Fruit fly (Drosophila melanogaster) whole organism, embryonic: ENCODE results near the gene dpr4.

Experiments
- Atf-2 ChIP-seq: fragments of 200-800 bp; sonication (Bioruptor generic); optimal IDR thresholded peaks from 2 replicates; lab custom pipeline; 2016; ENCODE audit warnings: missing biosample characterization, missing genetic modification characterization
- Awh ChIP-seq: fragments of 200-800 bp; sonication (Bioruptor generic); IDR thresholded peaks from 2 replicates; pipeline ENCODE4, ENCODE4 v1.3.6; 2022; ENCODE audit warnings: missing biosample characterization, missing genetic modification characterization
- CG10431 ChIP-seq: fragments of 200-800 bp; sonication (Bioruptor generic); optimal IDR thresholded peaks from 3 replicates; lab custom pipeline; 2018; ENCODE audit warnings: missing biosample characterization, mild to moderate bottlenecking, missing genetic modification characterization
- CG11247 ChIP-seq: fragments of 200-800 bp; sonication (Bioruptor generic); IDR thresholded peaks from 2 replicates; pipeline ENCODE4 v1.3.6; 2022; ENCODE audit warnings: missing biosample characterization, missing genetic modification characterization
- CG12236 ChIP-seq: fragments of 200-800 bp; sonication (Bioruptor generic); optimal IDR thresholded peaks from 2 replicates; lab custom pipeline; 2016; ENCODE audit warnings: missing biosample characterization, missing genetic modification characterization
- CG15073 ChIP-seq: fragments of 200-800 bp; sonication (Bioruptor generic); optimal IDR thresholded peaks from 2 replicates; lab custom pipeline; 2016; ENCODE audit warnings: missing biosample characterization, missing genetic modification characterization
- CG15479 ChIP-seq: fragments of 200-800 bp; sonication (Bioruptor generic); optimal IDR thresholded peaks from 3 replicates; lab custom pipeline; 2019; ENCODE audit warnings: missing biosample characterization, mild to moderate bottlenecking, missing genetic modification characterization, moderate library complexity
- CG17186 ChIP-seq: fragments of 200-800 bp; sonication (Bioruptor generic); optimal IDR thresholded peaks from 3 replicates; lab custom pipeline; 2017; ENCODE audit warnings: missing biosample characterization, missing genetic modification reagents, missing genetic modification characterization
- CG2116 ChIP-seq: fragments of 200-800 bp; sonication (Bioruptor generic); optimal IDR thresholded peaks from 3 replicates; lab custom pipeline; 2018; ENCODE audit warnings: missing biosample characterization, mild to moderate bottlenecking, missing genetic modification characterization
- CG2678 ChIP-seq: fragments of 200-800 bp; sonication (Bioruptor generic); optimal IDR thresholded peaks from 3 replicates; lab custom pipeline; 2019; ENCODE audit warnings: missing biosample characterization, mild to moderate bottlenecking, missing genetic modification characterization, moderate library complexity
- CG2712 ChIP-seq: fragments of 200-800 bp; optimal IDR thresholded peaks from 3 replicates; lab custom pipeline; 2019; ENCODE audit warnings: missing biosample characterization, mild to moderate bottlenecking, missing genetic modification characterization, moderate library complexity
- CG30020 ChIP-seq: fragments of 200-800 bp; optimal IDR thresholded peaks from 2 replicates; lab custom pipeline; 2019; ENCODE audit warnings: missing biosample characterization, mild to moderate bottlenecking, missing genetic modification characterization, moderate library complexity
- CG31224 ChIP-seq: fragments of 200-800 bp; sonication (Bioruptor generic); IDR thresholded peaks from 2 replicates; pipeline ENCODE4 v1.3.6; 2022; ENCODE audit warnings: missing biosample characterization, missing genetic modification characterization
- CG32532 ChIP-seq: fragments of 200-800 bp; sonication (Bioruptor generic); IDR thresholded peaks from 2 replicates; pipeline ENCODE4 v1.3.6; 2022; ENCODE audit warnings: missing biosample characterization, missing genetic modification characterization
- CG4617 ChIP-seq: fragments of 200-800 bp; sonication (Bioruptor generic); optimal IDR thresholded peaks from 3 replicates; lab custom pipeline; 2016; ENCODE audit warnings: missing biosample characterization, missing genetic modification characterization, borderline replicate concordance
- CG7928 ChIP-seq: fragments of 200-800 bp; sonication (Bioruptor generic); optimal IDR thresholded peaks from 2 replicates; lab custom pipeline; 2017; ENCODE audit warnings: missing biosample characterization, mild to moderate bottlenecking, missing genetic modification characterization
- CG8765 ChIP-seq: fragments of 200-800 bp; sonication (Bioruptor generic); IDR thresholded peaks from 2 replicates; pipeline ENCODE4 v1.3.6; 2022; ENCODE audit warnings: missing biosample characterization, missing genetic modification characterization
- Dip2 ChIP-seq: fragments of 200-800 bp; sonication (Bioruptor generic); IDR thresholded peaks from 2 replicates; pipeline ENCODE4 v1.3.6; 2022; ENCODE audit warnings: missing biosample characterization, missing genetic modification characterization
- Dip3 ChIP-seq: fragments of 200-800 bp; sonication (Bioruptor generic); optimal IDR thresholded peaks from 3 replicates; lab custom pipeline; 2016; ENCODE audit warnings: missing biosample characterization, missing genetic modification characterization
- Doc2 ChIP-seq: fragments of 200-800 bp; sonication (Bioruptor generic); IDR thresholded peaks from 2 replicates; pipeline ENCODE4 v1.3.6; 2022; ENCODE audit warnings: missing biosample characterization, missing genetic modification characterization
- Ets65A ChIP-seq: fragments of 200-800 bp; sonication (Bioruptor generic); peaks from one replicate; lab custom pipeline; 2016; ENCODE audit warnings: missing biosample characterization, missing genetic modification characterization
- Gug ChIP-seq: fragments of 200-800 bp; sonication (Bioruptor generic); IDR thresholded peaks from 4 replicates; pipeline ENCODE4 v1.3.6; 2022; ENCODE audit warnings: missing biosample characterization, missing genetic modification characterization
- Mad ChIP-seq: fragments of 200-800 bp; sonication (Bioruptor generic); optimal IDR thresholded peaks from 2 replicates; lab custom pipeline; 2016; ENCODE audit warnings: missing biosample characterization, missing genetic modification characterization
- Meics ChIP-seq: fragments of 200-800 bp; sonication (Bioruptor generic); optimal IDR thresholded peaks from 2 replicates; lab custom pipeline; 2017; ENCODE audit warnings: missing biosample characterization, mild to moderate bottlenecking, missing genetic modification characterization
- Ssrp ChIP-seq: fragments of 200-800 bp; sonication (Bioruptor generic); optimal IDR thresholded peaks from 2 replicates; lab custom pipeline; 2018; ENCODE audit warnings: missing biosample characterization, mild to moderate bottlenecking, missing genetic modification characterization, moderate library complexity
- YL-1 ChIP-seq: fragments of 200-800 bp; sonication (Bioruptor generic); optimal IDR thresholded peaks from 3 replicates; lab custom pipeline; 2017; ENCODE audit warnings: missing biosample characterization, mild to moderate bottlenecking, missing genetic modification characterization
- bbx ChIP-seq: fragments of 200-800 bp; sonication (Bioruptor generic); IDR thresholded peaks from 2 replicates; pipeline ENCODE4 v1.3.6; 2022; ENCODE audit warnings: missing biosample characterization, missing genetic modification characterization; ENCODE audit not compliant: partially characterized antibody
- bigmax ChIP-seq: fragments of 200-800 bp; sonication (Bioruptor generic); optimal IDR thresholded peaks from 2 replicates; lab custom pipeline; 2018; ENCODE audit warnings: missing biosample characterization, mild to moderate bottlenecking, missing genetic modification characterization
- cg ChIP-seq: fragments of 200-800 bp; sonication (Bioruptor generic); optimal IDR thresholded peaks from 3 replicates; lab custom pipeline; 2019; ENCODE audit warnings: missing biosample characterization, mild to moderate bottlenecking, missing genetic modification characterization, moderate library complexity
- chinmo ChIP-seq: fragments of 200-800 bp; sonication (Bioruptor generic); IDR thresholded peaks from 4 replicates; pipeline ENCODE4 v1.3.6; 2022; ENCODE audit warnings: missing biosample characterization, missing genetic modification characterization; ENCODE audit not compliant: partially characterized antibody
- crol ChIP-seq: fragments of 200-800 bp; sonication (Bioruptor generic); IDR thresholded peaks from 2 replicates; pipeline ENCODE4 v1.3.6; 2022; ENCODE audit warnings: missing biosample characterization, missing genetic modification characterization
- cwo ChIP-seq: fragments of 200-800 bp; sonication (Bioruptor generic); optimal IDR thresholded peaks from 3 replicates; lab custom pipeline; 2017; ENCODE audit warnings: missing biosample characterization, missing genetic modification characterization, mild to moderate bottlenecking, moderate library complexity, missing genetic modification reagents
- inv ChIP-seq: fragments of 200-800 bp; sonication (Bioruptor generic); IDR thresholded peaks from 2 replicates; pipeline ENCODE4 v1.3.6; 2022; ENCODE audit warnings: missing biosample characterization, missing genetic modification characterization; ENCODE audit not compliant: partially characterized antibody
- kah ChIP-seq: fragments of 200-800 bp; sonication (Bioruptor generic); optimal IDR thresholded peaks from 2 replicates; lab custom pipeline; 2018; ENCODE audit warnings: missing biosample characterization, mild to moderate bottlenecking, missing genetic modification characterization
- ken ChIP-seq: fragments of 200-800 bp; sonication (Bioruptor generic); IDR thresholded peaks from 3 replicates; pipeline ENCODE4 v1.3.6; 2022; ENCODE audit warnings: missing biosample characterization, missing genetic modification characterization
- lov ChIP-seq, 2 experiments: fragments of 200-800 bp in 1 of 2; fragments of >200 bp in 1 of 2; sonication (Bioruptor generic) in 1 of 2; IDR thresholded peaks in 1 of 2; optimal IDR thresholded peaks in 1 of 2; 2 replicates in 1 of 2; 3 replicates in 1 of 2; pipeline versions ENCODE4 v1.3.6 to Lab custom; 2017 to 2022; ENCODE audit warnings: missing biosample characterization in 1 of 2, missing genetic modification characterization in 1 of 2
- mld ChIP-seq: fragments of 200-800 bp; sonication (Bioruptor generic); IDR thresholded peaks from 3 replicates; pipeline ENCODE4 v1.3.6; 2022; ENCODE audit warnings: missing biosample characterization, missing genetic modification characterization; ENCODE audit not compliant: partially characterized antibody
- ranshi ChIP-seq: fragments of 200-800 bp; sonication (Bioruptor generic); IDR thresholded peaks from 2 replicates; pipeline ENCODE4 v1.3.6; 2022; ENCODE audit warnings: missing biosample characterization, missing genetic modification characterization
- repo ChIP-seq: fragments of 200-800 bp; sonication (Bioruptor generic); optimal IDR thresholded peaks from 2 replicates; lab custom pipeline; 2016; ENCODE audit warnings: missing biosample characterization, missing genetic modification characterization
- sna ChIP-seq: fragments of 200-800 bp; sonication (Bioruptor generic); IDR thresholded peaks from 2 replicates; pipeline ENCODE4 v1.3.6; 2022; ENCODE audit warnings: missing biosample characterization, missing genetic modification characterization; ENCODE audit not compliant: partially characterized antibody
- tll ChIP-seq, 2 experiments: fragments of 200-800 bp in 1 of 2; fragments of >200 bp in 1 of 2; sonication (Bioruptor generic) in 1 of 2; optimal IDR thresholded peaks; 2 replicates each; lab custom pipeline; 2017 to 2019; ENCODE audit warnings: missing biosample characterization in 2 of 2, missing genetic modification characterization in 2 of 2, mild to moderate bottlenecking in 1 of 2, moderate library complexity in 1 of 2
- yki ChIP-seq: fragments of >200 bp; optimal IDR thresholded peaks from 3 replicates; lab custom pipeline; 2018
- zen ChIP-seq: fragments of 200-800 bp; sonication (Bioruptor generic); optimal IDR thresholded peaks from 3 replicates; lab custom pipeline; 2018; ENCODE audit warnings: missing biosample characterization, mild to moderate bottlenecking, missing genetic modification characterization, moderate library complexity

Gene dpr4

dm6 chr3R:11581340-11582252 is 38.8 kb upstream of the dpr4 start, which contains the start of gene wkd (continued):
- TF ChIP-seq ken (GFP tag; lab: Robert Waterston, UW) = no peak
- TF ChIP-seq CG31224 (GFP tag; lab: Robert Waterston, UW) = no peak
- no peak for TF ChIP-seq Dip2 (GFP tag; lab: Robert Waterston, UW)
- no peak for TF ChIP-seq CG15479 (GFP tag; lab: Kevin White, UChicago)
- TF ChIP-seq Doc2 (GFP tag; lab: Robert Waterston, UW) = no peak
- TF ChIP-seq kah (GFP tag; lab: Kevin White, UChicago) = no peak
- peak; percentile 87 for TF ChIP-seq CG4617 (GFP tag; lab: Kevin White, UChicago)
- TF ChIP-seq Mad (GFP tag; lab: Kevin White, UChicago) = peak; percentile 23
- TF ChIP-seq Ets65A (GFP tag; lab: Kevin White, UChicago) = peak; percentile 90
- no peak for TF ChIP-seq CG10431 (GFP tag; lab: Kevin White, UChicago)

- no peak for TF ChIP-seq yki (lab: Kevin White, UChicago)
- no peak for TF ChIP-seq CG15073 (GFP tag; lab: Kevin White, UChicago)
- TF ChIP-seq CG17186 (GFP tag; lab: Kevin White, UChicago) = no peak
- TF ChIP-seq bigmax (GFP tag; lab: Kevin White, UChicago) = no peak
- TF ChIP-seq lov (optimal IDR thresholded peaks at IDR 0.05; lab: Kevin White, UChicago) = no peak
- no peak for TF ChIP-seq lov (GFP tag; IDR thresholded peaks at IDR 0.05; lab: Robert Waterston, UW)
- no peak for TF ChIP-seq CG8765 (GFP tag; lab: Robert Waterston, UW)
- no peak for TF ChIP-seq CG12236 (GFP tag; lab: Kevin White, UChicago)
- TF ChIP-seq CG2678 (tag; lab: Kevin White, UChicago) = no peak
- TF ChIP-seq, all 482 proteins: peak for 0
Observed at dm6 chr3R:11578645-11579044, 35.9 kb upstream of the dpr4 start, which contains the start of the genes CG6790 and CG5342. Gene CG6790 (minus strand): TSS chr3R:11578745. Gene CG5342 (plus strand): TSS chr3R:11578826.

DNA sequence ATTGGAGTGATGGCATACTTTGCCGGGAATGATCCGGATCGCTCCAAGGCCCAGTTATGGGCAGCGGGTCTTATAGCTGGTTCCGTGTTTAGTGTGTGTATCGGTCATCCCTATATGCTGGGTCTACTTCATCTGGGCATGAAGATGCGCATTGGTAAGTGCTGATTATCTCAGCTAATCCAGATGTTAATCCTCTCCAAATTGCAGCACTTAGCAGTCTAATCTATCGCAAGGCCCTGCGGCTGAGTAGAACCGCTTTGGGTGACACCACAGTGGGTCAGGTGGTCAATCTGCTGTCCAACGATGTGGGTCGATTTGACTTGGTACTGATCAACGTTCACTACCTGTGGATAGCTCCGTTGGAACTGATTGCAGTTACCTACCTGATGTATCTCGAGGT is 28.7 kb upstream of the dpr4 start:
- no peak for TF ChIP-seq YL-1 (GFP tag; lab: Kevin White, UChicago)
- peak; percentile 73 for TF ChIP-seq zen (tag; lab: Kevin White, UChicago)
- TF ChIP-seq tll (GFP tag; optimal IDR thresholded peaks at IDR 0.05; lab: Kevin White, UChicago) = peak in 1 of 2 experiments; percentile 73
- peak; percentile 55 for TF ChIP-seq CG15479 (GFP tag; lab: Kevin White, UChicago)
- TF ChIP-seq sna (GFP tag; lab: Robert Waterston, UW) = no peak

DNA sequence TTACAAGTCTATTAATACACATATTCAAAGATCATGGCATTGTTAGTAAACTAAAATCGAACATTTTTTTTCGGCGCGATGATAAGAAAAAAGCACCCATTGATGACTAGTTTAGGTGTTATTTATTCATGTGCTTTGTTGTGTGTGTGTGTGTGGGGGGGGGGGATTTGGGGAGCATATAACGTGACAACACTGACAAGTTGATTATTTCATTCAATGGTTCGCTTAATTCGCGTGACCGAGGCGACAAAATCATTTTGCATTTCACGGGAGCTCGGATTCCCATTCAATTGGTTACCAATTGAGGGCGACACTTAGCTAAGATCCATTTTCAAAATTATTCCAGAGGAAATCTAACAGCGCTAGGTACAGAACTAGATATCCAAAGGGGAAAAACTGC is 27.2 kb upstream of the dpr4 start:
- TF ChIP-seq CG2116 (GFP tag; lab: Kevin White, UChicago) (no peak), Atf-2 (no peak), CG2712 (tag; lab: Kevin White, UChicago) (no peak), CG32532 (GFP tag; lab: Robert Waterston, UW) (no peak), tll (GFP tag; optimal IDR thresholded peaks at IDR 0.05; lab: Kevin White, UChicago) (no peak), crol (peak; percentile 52), inv (GFP tag; lab: Robert Waterston, UW) (no peak), chinmo (GFP tag; lab: Robert Waterston, UW) (0 out of 4 replicates have a peak, but pooled peaks have one; percentile 71), ranshi (no peak), CG11247 (GFP tag; lab: Robert Waterston, UW) (no peak), Ssrp (tag; lab: Kevin White, UChicago) (no peak), bbx (GFP tag; lab: Robert Waterston, UW) (no peak), repo (GFP tag; lab: Kevin White, UChicago) (no peak), CG7928 (GFP tag; lab: Kevin White, UChicago) (no peak), Gug (no peak), Meics (GFP tag; lab: Kevin White, UChicago) (no peak), mld (GFP tag; lab: Robert Waterston, UW) (no peak), Dip3 (no peak), Awh (GFP tag; lab: Robert Waterston, UW) (no peak), cg (peak; percentile 48), CG30020 (no peak), cwo (GFP tag; lab: Kevin White, UChicago) (peak; percentile 82)
